Worm (Caenorhabditis elegans): ENCODE data around the gene Y71H10B.1.

Y71H10B.1 gene

DNA sequence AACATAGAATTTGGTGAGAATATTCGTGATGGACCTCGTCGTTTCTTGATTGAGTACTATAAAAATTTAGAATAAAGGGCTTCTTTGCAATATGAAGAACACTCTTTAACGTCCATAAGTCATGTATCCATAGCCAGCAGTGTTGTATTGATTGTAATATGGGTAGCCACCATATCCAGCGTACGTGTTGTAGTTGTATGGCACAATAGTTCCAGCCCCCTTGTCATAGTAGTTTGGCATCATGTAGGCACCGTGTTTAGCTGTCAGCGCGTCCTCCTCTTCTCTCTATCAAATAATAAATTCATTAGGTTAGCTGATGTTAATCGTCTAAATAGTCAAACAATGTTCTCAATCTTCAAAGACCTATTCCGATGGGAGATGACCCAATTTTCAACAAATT is 33.2 kb upstream of the Y71H10B.1 start:
- TF ChIP-seq nhr-11 (tag; optimal IDR thresholded peaks at IDR 0.05), result no peak

DNA sequence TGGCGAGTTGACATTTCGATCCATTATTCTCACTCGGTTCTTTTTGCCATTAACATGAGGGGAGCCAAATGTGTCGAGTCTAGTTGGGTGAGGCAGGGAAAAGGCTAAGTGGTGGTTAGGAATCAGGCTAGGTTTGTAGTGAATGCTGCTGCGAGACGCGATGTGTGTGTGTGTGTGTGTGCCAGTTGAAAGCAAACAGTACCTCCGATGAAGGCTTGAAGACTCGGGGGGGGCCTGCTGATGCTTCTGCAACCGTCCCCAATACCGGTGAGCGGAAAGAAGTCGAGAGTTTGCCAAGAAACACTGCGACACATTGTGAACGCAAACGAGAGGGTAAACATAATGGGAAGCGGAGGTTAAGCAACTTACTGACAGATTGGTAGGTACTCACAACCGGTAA is 30.9 kb upstream of the Y71H10B.1 start, which contains the start of gene F53B3.3:
Gene F53B3.3 (minus strand): TSS at position 101 of the 400 bp plus-strand sequence.
- TF ChIP-seq ceh-14 (tag; optimal IDR thresholded peaks at IDR 0.05) (no peak), pat-9 (tag; optimal IDR thresholded peaks at IDR 0.05) (no peak), ceh-45 (GFP tag; IDR thresholded peaks at IDR 0.05) (no peak), dve-1 (tag; optimal IDR thresholded peaks at IDR 0.05) (peak; percentile 1), che-1 (tag; optimal IDR thresholded peaks at IDR 0.05) (no peak), ceh-48 (tag; optimal IDR thresholded peaks at IDR 0.05) (no peak), ceh-31 (tag; optimal IDR thresholded peaks at IDR 0.05) (no peak), ets-4 (tag; optimal IDR thresholded peaks at IDR 0.05) (peak; percentile 1), syd-9 (tag; optimal IDR thresholded peaks at IDR 0.05) (no peak), madf-2 (tag; optimal IDR thresholded peaks at IDR 0.05) (no peak), zip-5 (tag; optimal IDR thresholded peaks at IDR 0.05) (no peak), ref-2 (tag; optimal IDR thresholded peaks at IDR 0.05) (peak; percentile 24), ceh-34 (tag; optimal IDR thresholded peaks at IDR 0.05) (peak; percentile 23), pag-3 (tag; optimal IDR thresholded peaks at IDR 0.05; ENCODE audit: borderline replicate concordance) (no peak)

DNA sequence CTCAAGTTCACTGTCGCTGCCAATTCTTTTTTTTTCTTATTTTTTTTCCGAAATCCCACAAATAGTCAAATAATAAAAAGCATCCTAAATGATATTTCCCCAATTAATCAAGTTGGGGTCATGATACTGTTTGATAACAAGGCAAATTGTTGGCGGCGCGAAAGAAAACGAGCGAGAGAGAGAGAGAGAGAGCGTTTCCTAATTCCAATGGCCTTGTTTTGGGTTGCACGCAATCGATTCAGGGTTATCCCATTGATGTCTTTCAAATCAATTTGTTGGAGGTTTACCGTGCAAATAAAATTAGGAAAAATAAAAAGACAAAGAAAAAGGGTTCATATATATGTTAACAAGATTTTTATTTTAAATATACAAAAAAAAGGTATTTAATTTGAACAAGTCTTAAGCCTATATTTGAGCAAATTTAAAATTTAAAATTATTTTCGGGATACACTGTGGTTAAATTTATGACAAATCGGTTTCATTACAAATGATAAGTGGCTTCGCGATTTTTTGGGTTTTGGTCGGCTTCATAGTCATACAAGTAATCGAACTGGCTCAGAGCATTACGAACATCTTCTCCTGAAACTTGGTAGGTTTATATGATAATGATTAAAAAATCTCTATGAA is 25.6 kb upstream of the Y71H10B.1 start:
- TF ChIP-seq unc-3 (GFP tag; conservative IDR thresholded peaks at IDR 0.05) (no peak), unc-3 (tag; optimal IDR thresholded peaks at IDR 0.05) (no peak), ceh-45 (GFP tag; IDR thresholded peaks at IDR 0.05) (no peak), dve-1 (tag; optimal IDR thresholded peaks at IDR 0.05) (no peak), ceh-30 (tag; optimal IDR thresholded peaks at IDR 0.05) (no peak), pqm-1 (tag; optimal IDR thresholded peaks at IDR 0.05) (no peak), fax-1 (tag; optimal IDR thresholded peaks at IDR 0.05) (no peak), lim-6 (tag; optimal IDR thresholded peaks at IDR 0.05) (no peak), ets-4 (tag; optimal IDR thresholded peaks at IDR 0.05) (no peak), unc-42 (tag; optimal IDR thresholded peaks at IDR 0.05) (no peak), che-1 (tag; optimal IDR thresholded peaks at IDR 0.05) (no peak), gmeb-2 (tag; optimal IDR thresholded peaks at IDR 0.05) (no peak), C38D4.7 (GFP tag; optimal IDR thresholded peaks at IDR 0.05) (no peak), hlh-13 (GFP tag; optimal IDR thresholded peaks at IDR 0.05) (no peak), tbx-7 (tag; optimal IDR thresholded peaks at IDR 0.05) (no peak), odd-2 (tag; optimal IDR thresholded peaks at IDR 0.05) (no peak)

DNA sequence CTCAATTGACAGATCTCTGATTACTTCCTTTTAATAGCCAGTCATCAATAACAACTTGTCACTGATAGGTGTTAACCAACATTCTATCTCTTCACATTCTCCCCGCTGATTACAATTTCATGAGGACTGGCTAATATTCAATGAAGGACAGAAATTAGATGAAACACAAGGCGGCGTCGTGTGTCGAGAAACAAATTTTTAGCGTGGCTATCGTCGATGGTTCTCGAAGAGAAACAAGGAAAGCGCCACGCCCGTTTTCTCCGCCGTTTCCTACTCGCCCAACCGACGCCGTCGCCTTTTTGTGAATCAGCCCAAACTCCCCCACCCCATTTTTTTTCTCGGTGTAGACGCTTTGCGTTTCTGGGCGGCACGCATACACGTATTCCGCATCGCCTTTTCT is 23.9 kb upstream of the Y71H10B.1 start, which contains the start of gene F53B3.6:
Gene F53B3.6 (plus strand): TSS at position 284 of the 400 bp plus-strand sequence.
- no peak for TF ChIP-seq sdc-2 (tag; optimal IDR thresholded peaks at IDR 0.05)
- no peak for TF ChIP-seq nfya-1 (tag; optimal IDR thresholded peaks at IDR 0.05)
- TF ChIP-seq ceh-45 (GFP tag; IDR thresholded peaks at IDR 0.05), result no peak
- TF ChIP-seq zip-5 (tag; optimal IDR thresholded peaks at IDR 0.05), result no peak
- TF ChIP-seq unc-55 (GFP tag; optimal IDR thresholded peaks at IDR 0.05), result no peak
- no peak for TF ChIP-seq hlh-30 (tag; optimal IDR thresholded peaks at IDR 0.05; ENCODE audit: insufficient read depth)
- TF ChIP-seq gmeb-2 (tag; optimal IDR thresholded peaks at IDR 0.05), result no peak
- TF ChIP-seq che-1 (tag; optimal IDR thresholded peaks at IDR 0.05), result no peak
- TF ChIP-seq npax-4 (tag; optimal IDR thresholded peaks at IDR 0.05), result no peak
- no peak for TF ChIP-seq ceh-9 (tag; optimal IDR thresholded peaks at IDR 0.05)
- no peak for TF ChIP-seq pag-3 (tag; optimal IDR thresholded peaks at IDR 0.05; ENCODE audit: borderline replicate concordance)
- TF ChIP-seq eyg-1 (tag; optimal IDR thresholded peaks at IDR 0.05), result no peak
- TF ChIP-seq pqm-1 (tag; optimal IDR thresholded peaks at IDR 0.05), result no peak
- TF ChIP-seq dve-1 (tag; optimal IDR thresholded peaks at IDR 0.05), result no peak
- TF ChIP-seq fax-1 (tag; optimal IDR thresholded peaks at IDR 0.05), result no peak
- TF ChIP-seq ceh-24 (tag; optimal IDR thresholded peaks at IDR 0.05), result no peak
- no peak for TF ChIP-seq hlh-13 (GFP tag; optimal IDR thresholded peaks at IDR 0.05)
- TF ChIP-seq hlh-15 (tag; optimal IDR thresholded peaks at IDR 0.05), result no peak
- no peak for TF ChIP-seq ceh-6 (GFP tag; optimal IDR thresholded peaks at IDR 0.05)
